Worm (Caenorhabditis elegans): Measurements from ENCODE around the gene vps-32.1.

Gene vps-32.1

DNA sequence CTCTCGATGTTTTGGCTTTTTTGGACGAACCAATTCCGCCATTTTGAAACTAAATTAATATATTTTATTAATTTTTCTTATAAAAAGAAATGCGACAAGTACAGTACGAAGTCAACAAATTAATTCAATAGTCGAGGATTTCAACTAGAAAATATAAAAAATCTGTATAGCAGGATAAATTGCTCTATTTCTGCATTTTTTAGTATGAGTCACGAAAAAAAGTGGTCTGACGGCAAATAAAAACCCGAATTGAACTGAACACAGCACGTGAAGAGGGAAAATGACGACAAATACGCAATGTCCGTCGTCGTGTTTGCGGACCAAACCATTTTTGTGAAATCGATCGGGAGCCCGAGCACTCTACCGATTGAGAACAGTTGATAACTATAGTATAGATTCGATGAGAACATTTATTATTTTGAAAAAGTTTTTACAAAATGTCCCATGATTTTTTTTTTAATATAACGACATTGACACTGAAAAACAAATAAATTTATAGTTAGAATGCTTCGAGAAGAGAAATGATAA lies 19.9 kb downstream of the vps-32.1 start, which contains the start of gene epg-5 (continued):
- TF ChIP-seq snpc-1.2 (GFP tag; IDR thresholded peaks at IDR 0.05) (no peak), nhr-25 (tag; optimal IDR thresholded peaks at IDR 0.05; ENCODE audit: borderline replicate concordance, insufficient read depth) (no peak), zfp-3 (GFP tag; conservative IDR thresholded peaks at IDR 0.05) (no peak), pqm-1 (tag; optimal IDR thresholded peaks at IDR 0.05) (no peak), attf-4 (tag; optimal IDR thresholded peaks at IDR 0.05) (no peak), dve-1 (tag; optimal IDR thresholded peaks at IDR 0.05; ENCODE audit: insufficient read depth) (peak; percentile 15), egl-27 (tag; optimal IDR thresholded peaks at IDR 0.05) (no peak), Y48G9A.11 (GFP tag; IDR thresholded peaks at IDR 0.05) (no peak), jun-1 (tag; optimal IDR thresholded peaks at IDR 0.05) (no peak), nhr-42 (GFP tag; IDR thresholded peaks at IDR 0.05) (no peak), F37D6.2 (tag; optimal IDR thresholded peaks at IDR 0.05) (no peak), daf-19 (GFP tag; conservative IDR thresholded peaks at IDR 0.05) (no peak), zfp-2 (tag; optimal IDR thresholded peaks at IDR 0.05) (no peak), lin-39 (tag; optimal IDR thresholded peaks at IDR 0.05) (no peak), ceh-62 (tag; optimal IDR thresholded peaks at IDR 0.05) (no peak), Y5F2A.4 (GFP tag; optimal IDR thresholded peaks at IDR 0.05) (no peak), snpc-4 (tag; optimal IDR thresholded peaks at IDR 0.05) (no peak), mxl-3 (GFP tag; optimal IDR thresholded peaks at IDR 0.05) (peak; percentile 36), nhr-10 (tag; optimal IDR thresholded peaks at IDR 0.05) (no peak), T20F7.1 (GFP tag; optimal IDR thresholded peaks at IDR 0.05) (no peak), spr-3 (GFP tag; optimal IDR thresholded peaks at IDR 0.05) (no peak), mes-2 (tag; optimal IDR thresholded peaks at IDR 0.05; ENCODE audit: poor library complexity, severe bottlenecking) (peak; percentile 46), egl-43 (GFP tag; IDR thresholded peaks at IDR 0.05) (no peak), ztf-11 (tag; optimal IDR thresholded peaks at IDR 0.05) (no peak), Y75B8A.6 (GFP tag; IDR thresholded peaks at IDR 0.05) (no peak), php-3 (GFP tag; IDR thresholded peaks at IDR 0.05) (no peak), nhr-6 (tag; optimal IDR thresholded peaks at IDR 0.05) (no peak), madf-5 (GFP tag; IDR thresholded peaks at IDR 0.05) (no peak), ces-1 (GFP tag; optimal IDR thresholded peaks at IDR 0.05) (no peak), nhr-11 (tag; optimal IDR thresholded peaks at IDR 0.05) (no peak), ama-1 (optimal IDR thresholded peaks at IDR 0.05) (no peak), ceh-28 (tag; optimal IDR thresholded peaks at IDR 0.05) (no peak), fos-1 (tag; optimal IDR thresholded peaks at IDR 0.05) (no peak), dmd-9 (GFP tag; IDR thresholded peaks at IDR 0.05) (no peak), aha-1 (tag) (peak; percentile 62), aly-2 (tag; optimal IDR thresholded peaks at IDR 0.05) (no peak), spr-1 (tag; optimal IDR thresholded peaks at IDR 0.05) (no peak), ZK337.2 (GFP tag; IDR thresholded peaks at IDR 0.05) (no peak), mdl-1 (tag; optimal IDR thresholded peaks at IDR 0.05) (peak in 1 of 2 experiments; percentile 53), zip-11 (GFP tag; IDR thresholded peaks at IDR 0.05) (no peak), zip-2 (tag; optimal IDR thresholded peaks at IDR 0.05) (no peak), hlh-30 (tag; optimal IDR thresholded peaks at IDR 0.05; ENCODE audit: insufficient read depth) (peak; percentile 83), T26A8.4 (GFP tag; IDR thresholded peaks at IDR 0.05) (no peak), arid-1 (GFP tag; conservative IDR thresholded peaks at IDR 0.05) (no peak), ztf-7 (tag; optimal IDR thresholded peaks at IDR 0.05) (no peak), ceh-44 (GFP tag; IDR thresholded peaks at IDR 0.05) (no peak), mdt-29 (GFP tag; IDR thresholded peaks at IDR 0.05) (no peak), hif-1 (tag; optimal IDR thresholded peaks at IDR 0.05) (peak in 1 of 2 experiments; percentile 4), unc-130 (GFP tag; optimal IDR thresholded peaks at IDR 0.05) (no peak), F49E8.2 (tag; optimal IDR thresholded peaks at IDR 0.05; ENCODE audit: borderline replicate concordance) (no peak), ceh-82 (tag; optimal IDR thresholded peaks at IDR 0.05) (no peak), lsy-2 (tag; optimal IDR thresholded peaks at IDR 0.05) (peak in 1 of 2 experiments; percentile 38)
